Worm (Caenorhabditis elegans) whole organism, L3 larva: ENCODE measurements around the gene F56D6.19.

Source experiments
- ZK546.5 ChIP-seq: sonication (generic microtip); optimal IDR thresholded peaks from 2 replicates; lab custom pipeline; 2017; ENCODE audit warnings: missing biosample characterization, missing genetic modification characterization
- aly-2 ChIP-seq: fragments of 150-350 bp; optimal IDR thresholded peaks from 2 replicates; lab custom pipeline; 2014; ENCODE audit warnings: missing biosample characterization, missing genetic modification characterization
- ama-1 ChIP-seq: fragments of 150-350 bp; optimal IDR thresholded peaks from 2 replicates; lab custom pipeline; 2018
- ceh-28 ChIP-seq: fragments of 150-350 bp; optimal IDR thresholded peaks from 2 replicates; lab custom pipeline; 2014; ENCODE audit warnings: missing biosample characterization, missing genetic modification reagents, missing genetic modification characterization
- ceh-82 ChIP-seq: fragments of 150-350 bp; optimal IDR thresholded peaks from 2 replicates; lab custom pipeline; 2014; ENCODE audit warnings: missing biosample characterization, missing genetic modification characterization
- ceh-9 ChIP-seq: sonication (generic microtip); optimal IDR thresholded peaks from 2 replicates; lab custom pipeline; 2018; ENCODE audit warnings: missing biosample characterization, missing genetic modification characterization
- daf-12 ChIP-seq: fragments of 150-350 bp; optimal IDR thresholded peaks from 2 replicates; lab custom pipeline; 2014; ENCODE audit warnings: missing biosample characterization, missing genetic modification reagents, missing genetic modification characterization
- egl-27 ChIP-seq: sonication (generic microtip); optimal IDR thresholded peaks from 4 replicates; lab custom pipeline; 2017; ENCODE audit warnings: missing biosample characterization, missing genetic modification reagents, missing genetic modification characterization
- elt-2 ChIP-seq: sonication (generic microtip); optimal IDR thresholded peaks from 2 replicates; lab custom pipeline; 2016; ENCODE audit warnings: missing genetic modification reagents, mild to moderate bottlenecking, missing genetic modification characterization, missing compliant biosample characterization
- elt-3 ChIP-seq, 3 experiments: fragments of 150-350 bp in 1 of 3; sonication (generic microtip) in 2 of 3; optimal IDR thresholded peaks; 2 replicates in 2 of 3; 4 replicates in 1 of 3; lab custom pipeline; 2014 to 2017; ENCODE audit warnings: missing biosample characterization in 3 of 3, missing genetic modification characterization in 3 of 3
- eor-1 ChIP-seq, 2 experiments: fragments of 150-350 bp; optimal IDR thresholded peaks; 2 replicates each; lab custom pipeline; 2014 to 2018; ENCODE audit warnings: missing biosample characterization in 2 of 2, missing genetic modification characterization in 2 of 2
- fkh-2 ChIP-seq: fragments of 150-350 bp; optimal IDR thresholded peaks from 2 replicates; lab custom pipeline; 2014; ENCODE audit warnings: missing biosample characterization, missing genetic modification reagents, missing genetic modification characterization
- fos-1 ChIP-seq: fragments of 150-350 bp; optimal IDR thresholded peaks from 2 replicates; lab custom pipeline; 2014; ENCODE audit warnings: missing biosample characterization, missing genetic modification characterization
- jun-1 ChIP-seq: fragments of 150-350 bp; optimal IDR thresholded peaks from 2 replicates; lab custom pipeline; 2014; ENCODE audit warnings: missing biosample characterization, missing genetic modification reagents, missing genetic modification characterization
- lin-15B ChIP-seq: fragments of 150-350 bp; optimal IDR thresholded peaks from 2 replicates; lab custom pipeline; 2014; ENCODE audit warnings: missing biosample characterization, missing genetic modification characterization
- lin-39 ChIP-seq: fragments of 150-350 bp; optimal IDR thresholded peaks from 2 replicates; lab custom pipeline; 2018; ENCODE audit warnings: missing biosample characterization, missing genetic modification reagents, missing genetic modification characterization
- mdl-1 ChIP-seq: fragments of 150-350 bp; optimal IDR thresholded peaks from 2 replicates; lab custom pipeline; 2014; ENCODE audit warnings: missing biosample characterization, missing genetic modification characterization
- mml-1 ChIP-seq: fragments of 150-350 bp; sonication (generic microtip); optimal IDR thresholded peaks from 3 replicates; lab custom pipeline; 2014; ENCODE audit warnings: missing biosample characterization, missing genetic modification characterization
- nfya-1 ChIP-seq: sonication (generic microtip); optimal IDR thresholded peaks from 2 replicates; lab custom pipeline; 2017; ENCODE audit warnings: missing genetic modification characterization, mild to moderate bottlenecking, missing compliant biosample characterization, antibody characterized with exemption, moderate library complexity; ENCODE audit not compliant: insufficient read depth
- nhr-11 ChIP-seq: fragments of 150-350 bp; optimal IDR thresholded peaks from 2 replicates; lab custom pipeline; 2014; ENCODE audit warnings: missing biosample characterization, missing genetic modification characterization
- nhr-23 ChIP-seq: fragments of 150-350 bp; optimal IDR thresholded peaks from 2 replicates; lab custom pipeline; 2014; ENCODE audit warnings: missing biosample characterization, missing genetic modification reagents, missing genetic modification characterization
- nhr-237 ChIP-seq: fragments of 150-350 bp; optimal IDR thresholded peaks from 2 replicates; lab custom pipeline; 2014; ENCODE audit warnings: missing biosample characterization, missing genetic modification characterization
- nhr-28 ChIP-seq: fragments of 150-350 bp; optimal IDR thresholded peaks from 2 replicates; lab custom pipeline; 2014; ENCODE audit warnings: missing biosample characterization, missing genetic modification characterization
- nhr-43 ChIP-seq: sonication (generic microtip); optimal IDR thresholded peaks from 2 replicates; lab custom pipeline; 2016; ENCODE audit warnings: mild to moderate bottlenecking, missing genetic modification characterization, missing compliant biosample characterization; ENCODE audit not compliant: poor library complexity, severe bottlenecking
- nhr-67 ChIP-seq: fragments of 150-350 bp; optimal IDR thresholded peaks from 2 replicates; lab custom pipeline; 2014; ENCODE audit warnings: missing biosample characterization, missing genetic modification characterization
- nhr-76 ChIP-seq: fragments of 150-350 bp; sonication (generic microtip); optimal IDR thresholded peaks from 5 replicates; lab custom pipeline; 2014; ENCODE audit warnings: missing biosample characterization, missing genetic modification characterization
- nhr-77 ChIP-seq: fragments of 150-350 bp; optimal IDR thresholded peaks from 2 replicates; lab custom pipeline; 2014; ENCODE audit warnings: missing biosample characterization, missing genetic modification characterization
- pha-4 ChIP-seq: fragments of 150-350 bp; optimal IDR thresholded peaks from 2 replicates; lab custom pipeline; 2014; ENCODE audit warnings: missing biosample characterization, missing genetic modification reagents, missing genetic modification characterization
- pqm-1 ChIP-seq: fragments of 150-350 bp; optimal IDR thresholded peaks from 2 replicates; lab custom pipeline; 2017; ENCODE audit warnings: missing biosample characterization, missing genetic modification characterization, inconsistent platforms
- sea-2 ChIP-seq: fragments of 150-350 bp; sonication (generic microtip); optimal IDR thresholded peaks from 4 replicates; lab custom pipeline; 2014; ENCODE audit warnings: missing biosample characterization, missing genetic modification reagents, missing genetic modification characterization
- skn-1 ChIP-seq: fragments of 150-350 bp; optimal IDR thresholded peaks from 2 replicates; lab custom pipeline; 2014; ENCODE audit warnings: missing biosample characterization, missing genetic modification characterization
- tbx-2 ChIP-seq: sonication (generic microtip); optimal IDR thresholded peaks from 2 replicates; lab custom pipeline; 2016; ENCODE audit warnings: mild to moderate bottlenecking, missing genetic modification characterization, missing compliant biosample characterization
- unc-39 ChIP-seq: sonication (generic microtip); optimal IDR thresholded peaks from 4 replicates; lab custom pipeline; 2017; ENCODE audit warnings: missing biosample characterization, missing genetic modification characterization
- zag-1 ChIP-seq: fragments of 150-350 bp; optimal IDR thresholded peaks from 2 replicates; lab custom pipeline; 2014; ENCODE audit warnings: missing biosample characterization, missing genetic modification characterization
- ztf-11 ChIP-seq: fragments of 150-350 bp; optimal IDR thresholded peaks from 2 replicates; lab custom pipeline; 2014; ENCODE audit warnings: missing biosample characterization, missing genetic modification characterization

Gene F56D6.19

DNA sequence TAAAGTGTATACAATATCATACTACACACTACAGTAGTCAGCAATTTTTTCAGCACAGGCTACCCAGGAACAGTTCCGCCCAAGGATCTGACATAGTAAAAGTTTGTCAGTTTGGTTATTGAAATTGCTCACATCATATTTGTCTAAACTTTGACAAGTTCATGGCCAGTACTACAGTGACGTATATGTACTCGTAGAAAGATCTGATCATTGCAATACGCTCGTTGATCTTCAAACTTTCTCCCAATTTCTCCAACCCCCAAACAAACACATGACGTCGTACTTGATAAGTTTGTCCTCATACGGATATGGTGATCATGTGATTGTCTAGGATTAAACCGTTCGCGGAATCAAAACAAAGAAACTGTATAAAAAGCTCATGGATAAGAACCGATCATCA lies 19.8 kb upstream of the F56D6.19 start, which contains the start of gene dct-8:
dct-8 (plus strand) TSS at position 301 of the 400 bp plus-strand sequence.
- TF ChIP-seq nhr-67 = no peak
- TF ChIP-seq nhr-237 (tag; lab: Kevin White, UChicago) = no peak
- TF ChIP-seq tbx-2 (tag; lab: Kevin White, UChicago) = no peak
- no peak for TF ChIP-seq pha-4 (tag; lab: Kevin White, UChicago)
- no peak for TF ChIP-seq ama-1

DNA sequence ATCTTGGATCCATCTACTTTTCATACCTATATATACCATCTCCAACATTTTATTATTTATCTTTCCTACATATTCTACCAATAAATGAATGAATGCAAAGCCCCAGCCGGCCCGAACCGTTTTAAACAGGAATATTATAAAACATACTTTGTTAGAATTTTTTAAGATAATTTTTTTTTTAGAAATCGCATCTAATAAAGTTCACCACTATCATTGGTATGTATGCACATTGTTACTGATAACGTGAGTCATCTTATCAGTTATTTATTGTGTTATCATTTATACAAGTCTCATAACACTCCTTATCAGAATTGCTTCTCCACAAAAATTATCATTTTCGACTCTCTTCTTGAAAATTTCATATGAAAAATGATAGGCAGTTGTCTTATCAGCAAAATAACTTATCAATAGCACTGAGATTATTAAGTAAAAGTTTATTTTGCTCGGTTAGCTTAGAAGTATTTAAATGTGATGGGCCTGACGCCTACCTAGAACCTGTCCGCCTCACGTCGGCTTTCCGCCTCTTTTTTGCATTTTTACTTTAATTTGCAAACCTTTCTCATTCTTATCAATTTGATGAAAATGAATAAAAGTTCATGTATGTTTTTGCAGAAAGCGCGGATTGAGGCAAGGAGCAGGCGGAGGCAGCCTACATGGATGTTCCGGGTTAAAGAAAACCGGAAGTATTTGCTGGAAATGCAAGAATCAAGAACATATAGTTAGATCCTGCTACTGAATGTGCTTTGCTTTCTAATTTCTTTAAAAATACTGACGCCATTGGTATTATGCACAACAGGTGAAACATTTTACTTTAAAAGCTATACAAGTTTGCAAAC lies 14.6 kb upstream of the F56D6.19 start, which contains the start of gene srz-62:
srz-62 (plus strand) TSS at position 786 of the 836 bp plus-strand sequence.
- TF ChIP-seq aly-2 (tag; lab: Kevin White, UChicago) = no peak
- TF ChIP-seq pha-4 (tag; lab: Kevin White, UChicago) = peak; percentile 91
- no peak for TF ChIP-seq ama-1
- TF ChIP-seq nhr-43 (tag; lab: Kevin White, UChicago) = no peak
- peak; percentile 92 for TF ChIP-seq egl-27 (tag; lab: Kevin White, UChicago)
- no peak for TF ChIP-seq lin-15B
- TF ChIP-seq ceh-82 (tag; lab: Kevin White, UChicago) = no peak
- peak; percentile 100 for TF ChIP-seq pqm-1
- no peak for TF ChIP-seq tbx-2 (tag; lab: Kevin White, UChicago)
- TF ChIP-seq nhr-76 (tag; lab: Kevin White, UChicago) = no peak
- no peak for TF ChIP-seq unc-39
- TF ChIP-seq fos-1 (tag; lab: Kevin White, UChicago) = peak; percentile 82
- TF ChIP-seq ceh-9 (tag; lab: Kevin White, UChicago) = no peak
- TF ChIP-seq fkh-2 (tag; lab: Kevin White, UChicago) = no peak
- TF ChIP-seq jun-1 (tag; lab: Kevin White, UChicago) = peak; percentile 98
- TF ChIP-seq mml-1 (tag; lab: Kevin White, UChicago) = no peak
- no peak for TF ChIP-seq nhr-28 (tag; lab: Kevin White, UChicago)
- TF ChIP-seq elt-2 (tag; lab: Kevin White, UChicago) = peak; percentile 100
- no peak for TF ChIP-seq ceh-28 (tag; lab: Kevin White, UChicago)
- no peak for TF ChIP-seq nhr-77

DNA sequence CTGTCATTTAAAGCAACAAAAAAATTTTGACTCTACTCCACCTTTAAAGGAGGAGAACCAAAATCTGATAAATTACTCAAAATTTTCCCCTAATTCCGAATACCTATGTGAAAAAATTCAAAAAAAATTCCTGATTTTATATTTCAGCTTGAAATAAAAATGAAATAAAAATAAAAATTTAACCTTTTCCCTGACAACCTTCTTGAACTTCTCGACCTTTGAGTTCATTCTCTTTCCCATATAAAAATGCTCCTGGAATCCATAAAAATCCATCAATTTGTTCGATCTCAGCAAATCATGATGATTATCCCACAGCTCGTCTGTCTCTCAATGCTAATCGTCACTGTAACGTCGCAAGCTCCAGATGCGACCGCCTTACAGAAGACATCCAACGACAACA lies 11.6 kb upstream of the F56D6.19 start, which contains the start of gene F56D6.6:
F56D6.6 (plus strand) TSS at position 301 of the 400 bp plus-strand sequence.
- TF ChIP-seq egl-27 (tag; lab: Kevin White, UChicago) (no peak), fos-1 (tag; lab: Kevin White, UChicago) (no peak), eor-1 (tag; optimal IDR thresholded peaks at IDR 0.05; lab: Kevin White, UChicago) (no peak), ZK546.5 (no peak), fkh-2 (tag; lab: Kevin White, UChicago) (no peak), daf-12 (tag; lab: Kevin White, UChicago) (no peak), nhr-67 (no peak), ceh-28 (tag; lab: Kevin White, UChicago) (no peak), zag-1 (tag; lab: Kevin White, UChicago) (no peak), nhr-23 (tag; lab: Kevin White, UChicago) (no peak), elt-2 (tag; lab: Kevin White, UChicago) (no peak), ztf-11 (tag; lab: Kevin White, UChicago) (no peak), mdl-1 (tag; lab: Kevin White, UChicago) (no peak)

DNA sequence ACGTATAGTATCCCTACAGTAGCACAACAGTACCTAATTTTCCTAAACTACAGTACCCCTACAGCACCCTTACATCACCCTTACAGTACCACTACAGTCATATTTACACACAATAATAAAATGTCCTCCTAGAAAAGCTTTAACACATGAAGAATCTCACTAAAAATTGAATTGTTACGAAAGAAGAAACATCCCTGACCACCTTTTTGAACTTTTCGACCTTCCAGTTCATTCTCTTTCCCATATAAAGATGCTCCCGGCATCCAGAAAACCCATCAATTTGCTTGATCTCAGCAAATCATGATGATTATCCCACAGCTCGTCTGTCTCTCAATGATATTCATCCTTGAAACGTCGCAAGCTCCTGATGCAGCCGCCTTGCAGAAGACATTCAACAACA lies 9.9 kb upstream of the F56D6.19 start, which contains the start of gene F56D6.21:
F56D6.21 (plus strand) TSS at position 301 of the 400 bp plus-strand sequence.
- no peak for TF ChIP-seq lin-39 (tag; lab: Kevin White, UChicago)

DNA sequence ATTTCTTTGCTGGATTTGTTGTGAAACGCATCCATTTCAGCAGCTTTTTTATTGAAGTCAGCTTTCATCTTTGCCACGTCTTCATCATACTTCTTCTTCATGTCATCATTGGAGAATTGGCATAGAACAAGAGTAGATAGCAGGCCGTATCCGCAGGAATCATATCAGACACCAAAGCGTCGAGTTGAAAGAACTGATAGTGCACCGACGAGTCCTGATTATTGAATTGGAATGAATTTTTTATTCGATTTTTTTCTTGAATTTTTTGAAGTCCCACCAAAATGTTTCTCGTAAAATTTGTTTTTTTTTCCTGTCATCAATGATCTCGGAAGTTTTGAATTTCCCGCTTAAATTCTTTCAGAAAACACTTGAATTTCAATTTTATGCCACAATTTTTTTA lies 8.2 kb upstream of the F56D6.19 start, which contains the start of gene F56D6.11:
F56D6.11 (minus strand) TSS at position 101 of the 400 bp plus-strand sequence.
- TF ChIP-seq nhr-77 (no peak), elt-3 (tag; optimal IDR thresholded peaks at IDR 0.05; lab: Kevin White, UChicago) (no peak), fos-1 (tag; lab: Kevin White, UChicago) (no peak), sea-2 (GFP tag; lab: Kevin White, UChicago) (no peak), nhr-11 (tag; lab: Kevin White, UChicago) (no peak), nfya-1 (tag; lab: Kevin White, UChicago) (no peak), skn-1 (tag; lab: Kevin White, UChicago) (no peak)
